Fruit fly (Drosophila melanogaster) whole organism, embryonic: ENCODE results near the gene tipE.

ENCODE experiments used
- Abd-B ChIP-seq: fragments of 200-800 bp; sonication (Bioruptor generic); optimal IDR thresholded peaks from 2 replicates; lab custom pipeline; 2018; ENCODE audit warnings: missing biosample characterization, mild to moderate bottlenecking, missing genetic modification characterization, moderate library complexity
- Antp ChIP-seq: fragments of 200-800 bp; sonication (Bioruptor generic); optimal IDR thresholded peaks from 3 replicates; lab custom pipeline; 2016; ENCODE audit warnings: missing biosample characterization, missing genetic modification characterization
- CG10267 ChIP-seq: fragments of 200-800 bp; sonication (Bioruptor generic); optimal IDR thresholded peaks from 2 replicates; lab custom pipeline; 2018; ENCODE audit warnings: missing biosample characterization, mild to moderate bottlenecking, missing genetic modification characterization, moderate library complexity
- CG14014 ChIP-seq: fragments of 200-800 bp; sonication (Bioruptor generic); IDR thresholded peaks from 2 replicates; pipeline ENCODE4 v1.3.6; 2022; ENCODE audit warnings: missing biosample characterization, missing genetic modification characterization
- CG1792 ChIP-seq: fragments of 200-800 bp; sonication (Bioruptor generic); optimal IDR thresholded peaks from 2 replicates; lab custom pipeline; 2016; ENCODE audit warnings: missing biosample characterization, missing genetic modification characterization
- CG31224 ChIP-seq: fragments of 200-800 bp; sonication (Bioruptor generic); IDR thresholded peaks from 2 replicates; pipeline ENCODE4 v1.3.6; 2022; ENCODE audit warnings: missing biosample characterization, missing genetic modification characterization
- CG3407 ChIP-seq: fragments of 200-800 bp; sonication (Bioruptor generic); optimal IDR thresholded peaks from 2 replicates; lab custom pipeline; 2018; ENCODE audit warnings: missing biosample characterization, mild to moderate bottlenecking, missing genetic modification characterization
- CG4617 ChIP-seq: fragments of 200-800 bp; sonication (Bioruptor generic); optimal IDR thresholded peaks from 3 replicates; lab custom pipeline; 2016; ENCODE audit warnings: missing biosample characterization, missing genetic modification characterization, borderline replicate concordance
- CG6272 ChIP-seq: fragments of 200-800 bp; sonication (Bioruptor generic); IDR thresholded peaks from 2 replicates; pipeline ENCODE4 v1.3.6; 2022; ENCODE audit warnings: missing biosample characterization, missing genetic modification characterization
- CG9797 ChIP-seq: fragments of 200-800 bp; sonication (Bioruptor generic); optimal IDR thresholded peaks from 3 replicates; lab custom pipeline; 2018; ENCODE audit warnings: missing biosample characterization, mild to moderate bottlenecking, missing genetic modification characterization
- CHES-1-like ChIP-seq: fragments of 200-800 bp; sonication (Bioruptor generic); optimal IDR thresholded peaks from 2 replicates; lab custom pipeline; 2016; ENCODE audit warnings: missing biosample characterization, missing genetic modification characterization
- Dfd ChIP-seq, 2 experiments: fragments of >200 bp; optimal IDR thresholded peaks; 2 replicates each; lab custom pipeline; 2017; ENCODE audit warnings: missing biosample characterization in 2 of 2, missing genetic modification characterization in 2 of 2
- Fer1 ChIP-seq: fragments of 200-800 bp; sonication (Bioruptor generic); optimal IDR thresholded peaks from 2 replicates; lab custom pipeline; 2017; ENCODE audit warnings: missing biosample characterization, mild to moderate bottlenecking, missing genetic modification characterization
- GATAe ChIP-seq: fragments of 200-800 bp; sonication (Bioruptor generic); conservative IDR thresholded peaks from 2 replicates; pipeline ENCODE4 v1.3.6; 2022; ENCODE audit warnings: missing biosample characterization, missing genetic modification characterization
- Myb ChIP-seq: fragments of 200-800 bp; sonication (Bioruptor generic); optimal IDR thresholded peaks from 2 replicates; lab custom pipeline; 2016; ENCODE audit warnings: missing biosample characterization, missing genetic modification characterization
- NfI ChIP-seq: fragments of 200-800 bp; sonication (Bioruptor generic); optimal IDR thresholded peaks from 3 replicates; lab custom pipeline; 2018; ENCODE audit warnings: missing biosample characterization, mild to moderate bottlenecking, missing genetic modification characterization, moderate library complexity
- Rfx ChIP-seq: fragments of 200-800 bp; sonication (Bioruptor generic); IDR thresholded peaks from 2 replicates; pipeline ENCODE4 v1.3.6; 2022; ENCODE audit warnings: missing biosample characterization, missing genetic modification characterization
- btn ChIP-seq: fragments of 200-800 bp; sonication (Bioruptor generic); optimal IDR thresholded peaks from 2 replicates; lab custom pipeline; 2016; ENCODE audit warnings: missing biosample characterization, missing genetic modification characterization
- crp ChIP-seq, 2 experiments: fragments of 200-800 bp; sonication (Bioruptor generic); optimal IDR thresholded peaks; 2 replicates in 1 of 2; 3 replicates in 1 of 2; lab custom pipeline; 2017; ENCODE audit warnings: missing biosample characterization in 2 of 2, missing genetic modification characterization in 2 of 2, mild to moderate bottlenecking in 1 of 2, moderate library complexity in 1 of 2
- dan ChIP-seq: fragments of 200-800 bp; sonication (Bioruptor generic); IDR thresholded peaks from 2 replicates; pipeline ENCODE4 v1.3.6; 2022; ENCODE audit warnings: missing biosample characterization, missing genetic modification characterization
- fu2 ChIP-seq: fragments of 200-800 bp; sonication (Bioruptor generic); optimal IDR thresholded peaks from 2 replicates; lab custom pipeline; 2016; ENCODE audit warnings: missing biosample characterization, missing genetic modification characterization
- gsb-n ChIP-seq: fragments of 200-800 bp; sonication (Bioruptor generic); optimal IDR thresholded peaks from 3 replicates; lab custom pipeline; 2018; ENCODE audit warnings: missing biosample characterization, mild to moderate bottlenecking, missing genetic modification characterization
- h ChIP-seq: fragments of >200 bp; optimal IDR thresholded peaks from 2 replicates; lab custom pipeline; 2017
- hb ChIP-seq: fragments of 200-800 bp; sonication (Bioruptor generic); IDR thresholded peaks from 3 replicates; pipeline ENCODE4 v1.3.6; 2022; ENCODE audit warnings: missing biosample characterization, missing genetic modification characterization; ENCODE audit not compliant: partially characterized antibody
- hkb ChIP-seq, 2 experiments: fragments of 200-800 bp in 1 of 2; fragments of >200 bp in 1 of 2; sonication (Bioruptor generic) in 1 of 2; IDR thresholded peaks in 1 of 2; optimal IDR thresholded peaks in 1 of 2; 2 replicates each; pipeline versions ENCODE4 v1.3.6 to Lab custom; 2017 to 2022; ENCODE audit warnings: missing biosample characterization in 1 of 2, missing genetic modification characterization in 1 of 2
- kay ChIP-seq: fragments of 200-800 bp; sonication (Bioruptor generic); optimal IDR thresholded peaks from 2 replicates; lab custom pipeline; 2016; ENCODE audit warnings: missing biosample characterization, missing genetic modification characterization
- lab ChIP-seq: fragments of 200-800 bp; sonication (Bioruptor generic); optimal IDR thresholded peaks from 3 replicates; lab custom pipeline; 2017; ENCODE audit warnings: missing biosample characterization, missing genetic modification characterization, mild to moderate bottlenecking, moderate library complexity, missing genetic modification reagents
- luna ChIP-seq: fragments of 200-800 bp; sonication (Bioruptor generic); optimal IDR thresholded peaks from 2 replicates; lab custom pipeline; 2016; ENCODE audit warnings: missing biosample characterization, missing genetic modification characterization
- nerfin-2 ChIP-seq: fragments of 200-800 bp; sonication (Bioruptor generic); IDR thresholded peaks from 2 replicates; pipeline ENCODE4 v1.3.6; 2022; ENCODE audit warnings: missing biosample characterization, missing genetic modification characterization; ENCODE audit not compliant: partially characterized antibody
- nom ChIP-seq: fragments of 200-800 bp; sonication (Bioruptor generic); optimal IDR thresholded peaks from 2 replicates; lab custom pipeline; 2017; ENCODE audit warnings: missing biosample characterization, missing genetic modification characterization, mild to moderate bottlenecking, moderate library complexity, missing genetic modification reagents
- pita ChIP-seq: fragments of 200-800 bp; sonication (Bioruptor generic); optimal IDR thresholded peaks from 2 replicates; lab custom pipeline; 2017; ENCODE audit warnings: missing biosample characterization, mild to moderate bottlenecking, missing genetic modification characterization
- psq ChIP-seq: fragments of 200-800 bp; sonication (Bioruptor generic); optimal IDR thresholded peaks from 2 replicates; lab custom pipeline; 2017; ENCODE audit warnings: missing biosample characterization, missing genetic modification characterization
- sd ChIP-seq: fragments of 200-800 bp; sonication (Bioruptor generic); optimal IDR thresholded peaks from 3 replicates; lab custom pipeline; 2018; ENCODE audit warnings: missing biosample characterization, mild to moderate bottlenecking, missing genetic modification characterization, moderate library complexity
- sima ChIP-seq: fragments of 200-800 bp; sonication (Bioruptor generic); optimal IDR thresholded peaks from 2 replicates; lab custom pipeline; 2016; ENCODE audit warnings: missing biosample characterization, missing genetic modification characterization
- sr ChIP-seq: fragments of 200-800 bp; sonication (Bioruptor generic); IDR thresholded peaks from 3 replicates; pipeline ENCODE4 v1.3.6; 2022; ENCODE audit warnings: missing biosample characterization, missing genetic modification characterization
- stwl ChIP-seq: fragments of 200-800 bp; sonication (Bioruptor generic); optimal IDR thresholded peaks from 3 replicates; lab custom pipeline; 2018; ENCODE audit warnings: missing biosample characterization, mild to moderate bottlenecking, missing genetic modification characterization, moderate library complexity
- tll ChIP-seq, 2 experiments: fragments of 200-800 bp in 1 of 2; fragments of >200 bp in 1 of 2; sonication (Bioruptor generic) in 1 of 2; optimal IDR thresholded peaks; 2 replicates each; lab custom pipeline; 2017 to 2019; ENCODE audit warnings: missing biosample characterization in 2 of 2, missing genetic modification characterization in 2 of 2, mild to moderate bottlenecking in 1 of 2, moderate library complexity in 1 of 2

The tipE gene

DNA sequence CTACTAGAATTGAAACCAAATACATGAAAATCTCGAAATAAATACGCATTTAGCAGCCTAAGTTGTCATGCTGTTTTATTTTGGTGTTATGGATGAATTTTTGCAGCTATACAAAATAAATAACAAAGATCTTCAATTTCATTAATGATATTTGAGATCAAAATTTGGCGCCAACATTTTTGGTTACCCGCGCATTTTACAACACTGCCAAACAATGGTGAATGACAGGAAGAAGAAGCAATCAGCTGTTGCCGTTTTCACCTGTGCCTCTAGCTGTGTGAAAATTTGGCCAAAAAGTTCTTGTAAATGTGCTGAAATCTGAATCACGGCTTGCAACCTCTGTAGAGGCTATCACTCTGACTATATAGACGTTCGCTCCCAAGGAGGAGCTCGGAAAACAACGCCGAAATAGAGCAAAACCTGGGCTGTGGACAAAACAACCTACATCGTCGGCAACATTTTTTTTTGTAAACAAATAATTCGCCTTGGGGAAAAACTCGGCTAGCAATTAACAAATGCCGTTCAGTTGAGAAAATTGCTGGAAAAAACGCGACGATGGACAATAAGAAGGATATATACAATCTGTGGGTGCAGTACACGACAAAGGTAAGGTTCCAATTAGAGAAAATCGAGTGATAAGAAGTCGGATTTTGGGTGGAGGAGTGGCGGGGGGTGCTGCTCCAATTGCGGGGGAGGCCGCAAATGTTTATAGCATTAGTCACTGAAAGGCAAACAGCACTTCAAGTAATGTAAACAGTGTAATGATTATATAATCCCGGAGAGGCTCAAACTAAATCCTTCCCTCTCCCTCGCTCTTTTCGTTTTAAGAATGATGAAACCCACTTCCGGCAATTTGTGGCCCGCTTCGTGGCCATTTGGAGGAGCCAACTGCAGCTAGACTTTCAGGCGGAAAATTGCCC lies 5.7 kb downstream of the tipE start, which contains the start of gene CG43367 (continued):
- TF ChIP-seq pita, result no peak
- no peak for TF ChIP-seq Antp (GFP tag; lab: Kevin White, UChicago)
- TF ChIP-seq hb (GFP tag; lab: Robert Waterston, UW), result no peak
- TF ChIP-seq CG4617 (GFP tag; lab: Kevin White, UChicago), result peak; percentile 29
- TF ChIP-seq Rfx, result peak; percentile 67
- TF ChIP-seq CG1792 (GFP tag; lab: Kevin White, UChicago), result no peak
- TF ChIP-seq sd, result peak; percentile 97
- TF ChIP-seq stwl (tag; lab: Kevin White, UChicago), result peak; percentile 50
- TF ChIP-seq crp (GFP tag; optimal IDR thresholded peaks at IDR 0.05; lab: Kevin White, UChicago), result peak; percentile 94 to 98
- TF ChIP-seq tll (GFP tag; optimal IDR thresholded peaks at IDR 0.05; lab: Kevin White, UChicago), result peak in 1 of 2 experiments; percentile 34
- no peak for TF ChIP-seq hkb (optimal IDR thresholded peaks at IDR 0.05; lab: Kevin White, UChicago)
- TF ChIP-seq hkb (GFP tag; IDR thresholded peaks at IDR 0.05; lab: Robert Waterston, UW), result peak; percentile 26; the same call in 1 of the 2 replicates
- TF ChIP-seq btn (GFP tag; lab: Kevin White, UChicago), result no peak
- no peak for TF ChIP-seq nerfin-2 (GFP tag; lab: Robert Waterston, UW)
- peak; percentile 0 for TF ChIP-seq CG9797 (GFP tag; lab: Kevin White, UChicago)
- TF ChIP-seq sr (GFP tag; lab: Robert Waterston, UW), result peak; percentile 77
- TF ChIP-seq luna (GFP tag; lab: Kevin White, UChicago), result no peak
- peak; percentile 4 for TF ChIP-seq fu2
- no peak for TF ChIP-seq CG31224
- TF ChIP-seq psq (GFP tag; lab: Kevin White, UChicago), result no peak
- no peak for TF ChIP-seq Dfd (GFP tag; optimal IDR thresholded peaks at IDR 0.05; lab: Kevin White, UChicago)
- no peak for TF ChIP-seq Abd-B
- peak; percentile 57 for TF ChIP-seq CG3407 (GFP tag; lab: Kevin White, UChicago)
- TF ChIP-seq Myb (GFP tag; lab: Kevin White, UChicago), result peak; percentile 45
- TF ChIP-seq GATAe (GFP tag; lab: Robert Waterston, UW), result no peak
- TF ChIP-seq kay (GFP tag; lab: Kevin White, UChicago), result peak; percentile 26
- no peak for TF ChIP-seq gsb-n (tag; lab: Kevin White, UChicago)
- peak; percentile 39 for TF ChIP-seq lab
- no peak for TF ChIP-seq dan (GFP tag; lab: Robert Waterston, UW)
- no peak for TF ChIP-seq CG6272 (GFP tag; lab: Robert Waterston, UW)
- TF ChIP-seq sima, result no peak
- TF ChIP-seq NfI (GFP tag; lab: Kevin White, UChicago), result peak; percentile 16
- peak; percentile 96 for TF ChIP-seq CG10267 (tag; lab: Kevin White, UChicago)

DNA sequence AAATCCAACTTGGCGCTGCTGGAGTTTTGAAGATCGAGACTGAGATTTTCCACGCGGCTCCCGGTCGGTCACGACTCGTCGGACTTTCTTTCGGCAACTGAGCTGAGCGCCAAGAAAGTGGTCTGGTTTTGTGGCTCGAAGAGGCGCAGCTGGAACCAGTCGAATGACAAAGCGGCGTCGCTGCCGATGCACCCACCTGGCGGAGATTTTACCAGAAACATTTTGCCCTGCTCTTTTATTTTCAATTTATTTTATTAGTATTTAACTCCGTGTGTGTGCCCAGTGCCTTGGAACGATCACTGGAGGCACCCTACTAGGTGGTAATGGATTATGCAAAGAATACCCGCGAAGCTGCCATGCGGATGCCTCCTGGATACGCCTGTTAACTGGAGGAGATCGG lies 15.9 kb downstream of the tipE start, which contains the start of gene CG15005:
TSS of gene CG15005 (minus strand) at position 101 of the 400 bp plus-strand sequence.
- TF ChIP-seq CG14014 (GFP tag; lab: Robert Waterston, UW), result no peak
- TF ChIP-seq h (lab: Kevin White, UChicago), result no peak
- TF ChIP-seq btn (GFP tag; lab: Kevin White, UChicago), result no peak
- TF ChIP-seq Fer1 (GFP tag; lab: Kevin White, UChicago), result no peak
- TF ChIP-seq nom (GFP tag; lab: Kevin White, UChicago), result no peak
- TF ChIP-seq CHES-1-like (GFP tag; lab: Kevin White, UChicago), result no peak
